Worm (Caenorhabditis elegans): ENCODE data around the gene T19H5.6.
"Not testable (repeated sequence)": the region's sequence is repeated elsewhere in the genome, so short reads cannot be mapped to it uniquely, and the experiment has no call there.

ce11 chrII:9452172-9452571 is 17.8 kb downstream of the T19H5.6 start, which contains the start of gene R09D1.12:
- not testable (repeated sequence) for TF ChIP-seq ztf-11, nhr-10 (tag; optimal IDR thresholded peaks at IDR 0.05)
